Worm (Caenorhabditis elegans): ENCODE measurements around the gene K02D10.8.

Gene K02D10.8

DNA sequence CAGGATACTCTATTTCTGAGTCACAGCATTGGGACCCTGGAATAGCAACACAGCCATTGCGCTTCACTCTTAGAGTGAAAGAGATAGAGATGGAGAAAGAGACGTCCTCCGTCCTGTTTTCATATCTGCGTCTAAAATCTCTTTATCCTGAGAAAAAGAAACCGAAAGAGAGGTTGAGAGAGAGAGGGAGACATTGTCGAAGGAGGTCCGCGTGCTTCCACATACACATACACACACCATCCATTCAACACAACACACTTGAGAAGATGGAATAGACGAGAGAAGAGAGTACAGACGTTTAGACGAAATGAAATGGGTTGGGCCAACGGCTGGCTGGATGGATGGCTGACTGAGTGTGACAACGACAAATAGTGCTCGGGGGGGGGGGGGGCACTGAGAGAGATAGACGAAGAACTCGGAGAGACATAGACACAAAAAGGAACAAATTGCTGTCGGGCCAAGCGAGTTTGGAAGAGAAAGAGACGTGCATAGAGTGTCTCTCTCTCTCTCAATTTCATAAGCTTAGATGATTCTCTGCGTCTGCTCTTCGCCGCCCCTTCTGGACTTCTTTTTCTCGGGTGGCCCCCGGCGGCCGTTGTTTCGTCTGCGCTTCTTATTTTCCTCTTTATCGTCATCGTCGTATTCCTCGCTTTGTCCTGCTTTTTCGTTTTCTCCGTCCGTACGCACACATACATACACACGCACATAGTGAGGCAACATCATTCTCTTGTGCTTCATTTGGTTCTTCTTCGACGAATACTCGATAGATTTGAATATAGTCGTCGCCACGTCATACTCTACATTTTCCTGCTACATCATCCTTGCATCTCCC lies 14.0 kb downstream of the K02D10.8 start, which contains the start of gene F54F2.6 (continued):
- no peak for TF ChIP-seq Y75B8A.6 (GFP tag; IDR thresholded peaks at IDR 0.05)
- no peak for TF ChIP-seq attf-4 (tag; optimal IDR thresholded peaks at IDR 0.05)
- peak; percentile 65 for TF ChIP-seq nhr-28 (tag; optimal IDR thresholded peaks at IDR 0.05)
- no peak for TF ChIP-seq dmd-9 (GFP tag; IDR thresholded peaks at IDR 0.05)
- TF ChIP-seq F44E2.7 (GFP tag; IDR thresholded peaks at IDR 0.05), result no peak
- peak; percentile 86 for TF ChIP-seq ceh-20 (GFP tag; IDR thresholded peaks at IDR 0.05)
- no peak for TF ChIP-seq unc-39 (tag; optimal IDR thresholded peaks at IDR 0.05)
- peak; percentile 89 for TF ChIP-seq ctbp-1 (GFP tag; IDR thresholded peaks at IDR 0.05)
- TF ChIP-seq arid-1 (GFP tag; conservative IDR thresholded peaks at IDR 0.05), result 0 out of 2 replicates have a peak, but pooled peaks have one; percentile 5
- peak; percentile 86 to 89 for TF ChIP-seq lsy-2 (tag; optimal IDR thresholded peaks at IDR 0.05)
- no peak for TF ChIP-seq lin-39 (tag; optimal IDR thresholded peaks at IDR 0.05)
- TF ChIP-seq ces-1 (GFP tag; optimal IDR thresholded peaks at IDR 0.05), result peak; percentile 27
- peak; percentile 67 for TF ChIP-seq tra-1 (GFP tag; IDR thresholded peaks at IDR 0.05)
- TF ChIP-seq F10B5.3 (tag; optimal IDR thresholded peaks at IDR 0.05), result no peak
- peak; percentile 95 for TF ChIP-seq hlh-30 (tag; optimal IDR thresholded peaks at IDR 0.05; ENCODE audit: insufficient read depth)
- peak; percentile 65 to 85 for TF ChIP-seq hif-1 (tag; optimal IDR thresholded peaks at IDR 0.05)
- TF ChIP-seq ZK337.2 (GFP tag; IDR thresholded peaks at IDR 0.05), result peak; percentile 13; the same call in 1 of the 2 replicates
- TF ChIP-seq lir-3 (tag; optimal IDR thresholded peaks at IDR 0.05), result no peak
- TF ChIP-seq zag-1 (tag; optimal IDR thresholded peaks at IDR 0.05), result peak; percentile 59
- TF ChIP-seq mdl-1 (tag; optimal IDR thresholded peaks at IDR 0.05), result peak; percentile 69 to 98
- no peak for TF ChIP-seq nhr-41 (GFP tag; IDR thresholded peaks at IDR 0.05)
- peak; percentile 49 for TF ChIP-seq jun-1 (tag; optimal IDR thresholded peaks at IDR 0.05)
- peak; percentile 91 for TF ChIP-seq pha-4 (GFP tag; IDR thresholded peaks at IDR 0.05)
- peak; percentile 20 for TF ChIP-seq pha-4 (tag; optimal IDR thresholded peaks at IDR 0.05)
- no peak for TF ChIP-seq Y105C5A.15 (GFP tag; IDR thresholded peaks at IDR 0.05)
- TF ChIP-seq D1046.2 (GFP tag; IDR thresholded peaks at IDR 0.05), result 0 out of 2 replicates have a peak, but pooled peaks have one; percentile 66
- TF ChIP-seq mep-1 (tag; optimal IDR thresholded peaks at IDR 0.05), result peak; percentile 86
- TF ChIP-seq dpl-1 (GFP tag; optimal IDR thresholded peaks at IDR 0.05), result peak; percentile 33
- TF ChIP-seq F49E8.2 (tag; optimal IDR thresholded peaks at IDR 0.05; ENCODE audit: borderline replicate concordance), result no peak
- TF ChIP-seq F37D6.2 (tag; optimal IDR thresholded peaks at IDR 0.05), result peak; percentile 90
- TF ChIP-seq ceh-44 (GFP tag; IDR thresholded peaks at IDR 0.05), result no peak
- TF ChIP-seq vab-7 (GFP tag; IDR thresholded peaks at IDR 0.05), result no peak
- TF ChIP-seq ztf-7 (tag; optimal IDR thresholded peaks at IDR 0.05), result no peak
- peak; percentile 20 to 93 for TF ChIP-seq daf-16 (GFP tag; optimal IDR thresholded peaks at IDR 0.05)
- peak; percentile 8 for TF ChIP-seq daf-16 (tag; optimal IDR thresholded peaks at IDR 0.05)
- TF ChIP-seq sdz-12 (GFP tag; optimal IDR thresholded peaks at IDR 0.05), result no peak
- peak; percentile 10 for TF ChIP-seq nhr-77 (tag; optimal IDR thresholded peaks at IDR 0.05)
- TF ChIP-seq nhr-42 (GFP tag; IDR thresholded peaks at IDR 0.05), result no peak
- TF ChIP-seq php-3 (GFP tag; IDR thresholded peaks at IDR 0.05), result no peak
- TF ChIP-seq saeg-2 (GFP tag; IDR thresholded peaks at IDR 0.05), result peak; percentile 15; the same call in 1 of the 2 replicates
- no peak for TF ChIP-seq lim-7 (GFP tag; IDR thresholded peaks at IDR 0.05)
- TF ChIP-seq rbr-2 (tag; optimal IDR thresholded peaks at IDR 0.05), result peak; percentile 93
- TF ChIP-seq T26A8.4 (GFP tag; IDR thresholded peaks at IDR 0.05), result peak; percentile 75
- TF ChIP-seq nhr-48 (tag; optimal IDR thresholded peaks at IDR 0.05), result peak; percentile 86
- TF ChIP-seq nhr-76 (tag; optimal IDR thresholded peaks at IDR 0.05), result no peak
- peak; percentile 98 for TF ChIP-seq hlh-11 (tag; optimal IDR thresholded peaks at IDR 0.05)
- TF ChIP-seq spr-1 (tag; optimal IDR thresholded peaks at IDR 0.05), result no peak
- TF ChIP-seq dve-1 (tag; optimal IDR thresholded peaks at IDR 0.05; ENCODE audit: insufficient read depth), result peak; percentile 38
- no peak for TF ChIP-seq ceh-62 (tag; optimal IDR thresholded peaks at IDR 0.05)
- TF ChIP-seq lin-13 (GFP tag; optimal IDR thresholded peaks at IDR 0.05), result peak; percentile 57

All from whole organism, L4 larva.